Fruit fly (Drosophila melanogaster) whole organism, embryonic: ENCODE measurements around the gene Mfe2.

Source experiments
- CG10366 ChIP-seq: fragments of 200-800 bp; sonication (Bioruptor generic); IDR thresholded peaks from 2 replicates; pipeline ENCODE4 v1.3.6; 2022; ENCODE audit warnings: missing biosample characterization, missing genetic modification characterization
- CG11504 ChIP-seq: fragments of 200-800 bp; sonication (Bioruptor generic); optimal IDR thresholded peaks from 3 replicates; lab custom pipeline; 2019; ENCODE audit warnings: missing biosample characterization, mild to moderate bottlenecking, missing genetic modification characterization, moderate library complexity
- CG11723 ChIP-seq: fragments of 200-800 bp; sonication (Bioruptor generic); optimal IDR thresholded peaks from 2 replicates; lab custom pipeline; 2017; ENCODE audit warnings: missing biosample characterization, mild to moderate bottlenecking, missing genetic modification characterization
- CG14965 ChIP-seq: fragments of 200-800 bp; sonication (Bioruptor generic); optimal IDR thresholded peaks from 2 replicates; lab custom pipeline; 2016; ENCODE audit warnings: missing biosample characterization, missing genetic modification characterization, borderline replicate concordance
- CG15269 ChIP-seq: fragments of 200-800 bp; sonication (Bioruptor generic); optimal IDR thresholded peaks from 2 replicates; lab custom pipeline; 2018; ENCODE audit warnings: missing biosample characterization, mild to moderate bottlenecking, missing genetic modification characterization, moderate library complexity
- CG31365 ChIP-seq: fragments of 200-800 bp; sonication (Bioruptor generic); optimal IDR thresholded peaks from 2 replicates; lab custom pipeline; 2018; ENCODE audit warnings: missing biosample characterization, mild to moderate bottlenecking, missing genetic modification characterization
- CG3163 ChIP-seq: fragments of 200-800 bp; sonication (Bioruptor generic); optimal IDR thresholded peaks from 3 replicates; lab custom pipeline; 2016; ENCODE audit warnings: missing biosample characterization, missing genetic modification characterization
- CG32767 ChIP-seq: fragments of 200-800 bp; sonication (Bioruptor generic); IDR thresholded peaks from 2 replicates; pipeline ENCODE4 v1.3.6; 2022; ENCODE audit warnings: missing biosample characterization, missing genetic modification characterization
- CG4424 ChIP-seq: fragments of 200-800 bp; sonication (Bioruptor generic); optimal IDR thresholded peaks from 3 replicates; lab custom pipeline; 2016; ENCODE audit warnings: missing biosample characterization, missing genetic modification characterization
- CG6254 ChIP-seq: fragments of 200-800 bp; sonication (Bioruptor generic); optimal IDR thresholded peaks from 3 replicates; lab custom pipeline; 2017; ENCODE audit warnings: mild to moderate bottlenecking, missing biosample characterization, missing genetic modification reagents, missing genetic modification characterization
- CG6765 ChIP-seq: fragments of 200-800 bp; sonication (Bioruptor generic); optimal IDR thresholded peaks from 3 replicates; lab custom pipeline; 2017; ENCODE audit warnings: missing biosample characterization, mild to moderate bottlenecking, missing genetic modification characterization
- CG7839 ChIP-seq: fragments of 200-800 bp; sonication (Bioruptor generic); optimal IDR thresholded peaks from 3 replicates; lab custom pipeline; 2018; ENCODE audit warnings: missing biosample characterization, mild to moderate bottlenecking, missing genetic modification characterization, moderate library complexity
- CG9215 ChIP-seq: fragments of 200-800 bp; sonication (Bioruptor generic); IDR thresholded peaks from 2 replicates; pipeline ENCODE4 v1.3.6; 2022; ENCODE audit warnings: missing biosample characterization, missing genetic modification characterization
- CG9932 ChIP-seq: fragments of 200-800 bp; sonication (Bioruptor generic); IDR thresholded peaks from 2 replicates; pipeline ENCODE4 v1.3.6; 2022; ENCODE audit warnings: missing biosample characterization, missing genetic modification characterization
- Deaf1 ChIP-seq: fragments of 200-800 bp; optimal IDR thresholded peaks from 3 replicates; lab custom pipeline; 2019; ENCODE audit warnings: missing biosample characterization, mild to moderate bottlenecking, missing genetic modification characterization, moderate library complexity
- Dip2 ChIP-seq: fragments of 200-800 bp; sonication (Bioruptor generic); IDR thresholded peaks from 2 replicates; pipeline ENCODE4 v1.3.6; 2022; ENCODE audit warnings: missing biosample characterization, missing genetic modification characterization
- Dll ChIP-seq: fragments of 200-800 bp; sonication (Bioruptor generic); IDR thresholded peaks from 4 replicates; pipeline ENCODE4 v1.3.6; 2022; ENCODE audit warnings: missing biosample characterization, missing genetic modification characterization; ENCODE audit not compliant: partially characterized antibody
- Eip74EF ChIP-seq, 2 experiments: fragments of 200-800 bp in 1 of 2; fragments of >200 bp in 1 of 2; sonication (Bioruptor generic) in 1 of 2; optimal IDR thresholded peaks; 2 replicates each; lab custom pipeline; 2017 to 2019; ENCODE audit warnings: missing biosample characterization in 2 of 2, missing genetic modification characterization in 2 of 2, mild to moderate bottlenecking in 1 of 2, moderate library complexity in 1 of 2
- Hmr ChIP-seq: fragments of 200-800 bp; sonication (Bioruptor generic); optimal IDR thresholded peaks from 3 replicates; lab custom pipeline; 2017; ENCODE audit warnings: mild to moderate bottlenecking, missing biosample characterization, missing genetic modification reagents, missing genetic modification characterization
- MBD-R2 ChIP-seq: fragments of 200-800 bp; sonication (Bioruptor generic); IDR thresholded peaks from 2 replicates; pipeline ENCODE4 v1.3.6; 2022; ENCODE audit warnings: missing biosample characterization, missing genetic modification characterization
- MTF-1 ChIP-seq: fragments of 200-800 bp; sonication (Bioruptor generic); optimal IDR thresholded peaks from 2 replicates; lab custom pipeline; 2018; ENCODE audit warnings: missing biosample characterization, mild to moderate bottlenecking, missing genetic modification characterization, borderline replicate concordance
- Nf-YC ChIP-seq: fragments of 200-800 bp; optimal IDR thresholded peaks from 3 replicates; lab custom pipeline; 2019; ENCODE audit warnings: missing biosample characterization, mild to moderate bottlenecking, missing genetic modification characterization, moderate library complexity
- Oaz ChIP-seq: fragments of 200-800 bp; sonication (Bioruptor generic); IDR thresholded peaks from 2 replicates; pipeline ENCODE4 v1.3.6; 2022; ENCODE audit warnings: missing biosample characterization, missing genetic modification characterization
- Six4 ChIP-seq: fragments of 200-800 bp; sonication (Bioruptor generic); optimal IDR thresholded peaks from 2 replicates; lab custom pipeline; 2016; ENCODE audit warnings: missing biosample characterization, missing genetic modification characterization
- Taf1 ChIP-seq: fragments of 200-800 bp; sonication (Bioruptor generic); IDR thresholded peaks from 2 replicates; pipeline ENCODE4 v1.3.6; 2022; ENCODE audit warnings: missing biosample characterization, missing genetic modification characterization
- abd-A ChIP-seq: fragments of 200-800 bp; sonication (Bioruptor generic); optimal IDR thresholded peaks from 3 replicates; lab custom pipeline; 2019; ENCODE audit warnings: missing biosample characterization, mild to moderate bottlenecking, missing genetic modification characterization, moderate library complexity
- ac ChIP-seq: fragments of 200-800 bp; sonication (Bioruptor generic); optimal IDR thresholded peaks from 3 replicates; lab custom pipeline; 2017; ENCODE audit warnings: missing biosample characterization, mild to moderate bottlenecking, missing genetic modification characterization
- al ChIP-seq: fragments of 200-800 bp; sonication (Bioruptor generic); IDR thresholded peaks from 2 replicates; pipeline ENCODE4 v1.3.6; 2022; ENCODE audit warnings: missing biosample characterization, missing genetic modification characterization
- amos ChIP-seq: fragments of 200-800 bp; sonication (Bioruptor generic); IDR thresholded peaks from 2 replicates; pipeline ENCODE4 v1.3.6; 2022; ENCODE audit warnings: missing biosample characterization, missing genetic modification characterization; ENCODE audit not compliant: partially characterized antibody
- aop ChIP-seq: fragments of 200-800 bp; sonication (Bioruptor generic); IDR thresholded peaks from 2 replicates; pipeline ENCODE4 v1.3.6; 2022; ENCODE audit warnings: missing biosample characterization, missing genetic modification characterization
- ase ChIP-seq: fragments of 200-800 bp; sonication (Bioruptor generic); IDR thresholded peaks from 3 replicates; pipeline ENCODE4 v1.3.6; 2022; ENCODE audit warnings: missing biosample characterization, missing genetic modification characterization
- ash1 ChIP-seq: fragments of 200-800 bp; sonication (Bioruptor generic); optimal IDR thresholded peaks from 2 replicates; lab custom pipeline; 2018; ENCODE audit warnings: missing biosample characterization, mild to moderate bottlenecking, missing genetic modification characterization
- ato ChIP-seq: fragments of 200-800 bp; sonication (Bioruptor generic); IDR thresholded peaks from 2 replicates; pipeline ENCODE4 v1.3.6; 2022; ENCODE audit warnings: missing biosample characterization, missing genetic modification characterization; ENCODE audit not compliant: partially characterized antibody
- chinmo ChIP-seq: fragments of 200-800 bp; sonication (Bioruptor generic); IDR thresholded peaks from 4 replicates; pipeline ENCODE4 v1.3.6; 2022; ENCODE audit warnings: missing biosample characterization, missing genetic modification characterization; ENCODE audit not compliant: partially characterized antibody
- gfzf ChIP-seq: fragments of 200-800 bp; sonication (Bioruptor generic); optimal IDR thresholded peaks from 2 replicates; lab custom pipeline; 2016; ENCODE audit warnings: missing biosample characterization, mild to moderate bottlenecking, missing genetic modification characterization, moderate library complexity
- grau ChIP-seq: fragments of 200-800 bp; optimal IDR thresholded peaks from 3 replicates; lab custom pipeline; 2019; ENCODE audit warnings: missing biosample characterization, mild to moderate bottlenecking, missing genetic modification characterization, moderate library complexity
- nau ChIP-seq: fragments of 200-800 bp; sonication (Bioruptor generic); optimal IDR thresholded peaks from 3 replicates; lab custom pipeline; 2017; ENCODE audit warnings: missing biosample characterization, mild to moderate bottlenecking, missing genetic modification characterization, missing genetic modification reagents
- otp ChIP-seq: fragments of 200-800 bp; sonication (Bioruptor generic); IDR thresholded peaks from 3 replicates; pipeline ENCODE4, ENCODE4 v1.3.6; 2022; ENCODE audit warnings: missing biosample characterization, missing genetic modification characterization
- pfk ChIP-seq: fragments of 200-800 bp; sonication (Bioruptor generic); optimal IDR thresholded peaks from 2 replicates; lab custom pipeline; 2018; ENCODE audit warnings: missing biosample characterization, mild to moderate bottlenecking, missing genetic modification characterization, moderate library complexity
- pho ChIP-seq: fragments of 200-800 bp; sonication (Bioruptor generic); optimal IDR thresholded peaks from 2 replicates; lab custom pipeline; 2016; ENCODE audit warnings: missing biosample characterization, missing genetic modification characterization
- phol ChIP-seq: fragments of 200-800 bp; sonication (Bioruptor generic); optimal IDR thresholded peaks from 3 replicates; lab custom pipeline; 2018; ENCODE audit warnings: missing biosample characterization, mild to moderate bottlenecking, missing genetic modification characterization, moderate library complexity
- pzg ChIP-seq: fragments of 200-800 bp; sonication (Bioruptor generic); optimal IDR thresholded peaks from 3 replicates; lab custom pipeline; 2018; ENCODE audit warnings: missing biosample characterization, mild to moderate bottlenecking, missing genetic modification characterization, moderate library complexity
- ranshi ChIP-seq: fragments of 200-800 bp; sonication (Bioruptor generic); IDR thresholded peaks from 2 replicates; pipeline ENCODE4 v1.3.6; 2022; ENCODE audit warnings: missing biosample characterization, missing genetic modification characterization
- ro ChIP-seq: fragments of 200-800 bp; sonication (Bioruptor generic); IDR thresholded peaks from 2 replicates; pipeline ENCODE4 v1.3.6; 2022; ENCODE audit warnings: missing biosample characterization, missing genetic modification characterization
- seq ChIP-seq: fragments of 200-800 bp; sonication (Bioruptor generic); IDR thresholded peaks from 2 replicates; pipeline ENCODE4 v1.3.6; 2022; ENCODE audit warnings: missing biosample characterization, missing genetic modification characterization
- so ChIP-seq: fragments of 200-800 bp; sonication (Bioruptor generic); IDR thresholded peaks from 3 replicates; pipeline ENCODE4 v1.3.6; 2022; ENCODE audit warnings: missing biosample characterization, missing genetic modification characterization
- toy ChIP-seq: fragments of 200-800 bp; sonication (Bioruptor generic); IDR thresholded peaks from 2 replicates; pipeline ENCODE4 v1.3.6; 2022; ENCODE audit warnings: missing biosample characterization, missing genetic modification characterization
- tup ChIP-seq: fragments of 200-800 bp; sonication (Bioruptor generic); optimal IDR thresholded peaks from 2 replicates; lab custom pipeline; 2016; ENCODE audit warnings: missing biosample characterization, mild to moderate bottlenecking, missing genetic modification characterization, moderate library complexity
- tx ChIP-seq: fragments of 200-800 bp; sonication (Bioruptor generic); optimal IDR thresholded peaks from 2 replicates; lab custom pipeline; 2016; ENCODE audit warnings: missing biosample characterization, missing genetic modification characterization

The Mfe2 gene

dm6 chrX:16279340-16279941 is 8.7 kb downstream of the Mfe2 start (continued):
- TF ChIP-seq al (GFP tag; lab: Robert Waterston, UW): peak; percentile 83
- TF ChIP-seq Dip2 (GFP tag; lab: Robert Waterston, UW): peak; percentile 56; the same call in 1 of the 2 replicates
- TF ChIP-seq CG31365: peak; percentile 10
- TF ChIP-seq Oaz (GFP tag; lab: Robert Waterston, UW): peak; percentile 29; the same call in 1 of the 2 replicates
- TF ChIP-seq pho (GFP tag; lab: Kevin White, UChicago): peak; percentile 55
- peak; percentile 87 for TF ChIP-seq seq (GFP tag; lab: Robert Waterston, UW)
- TF ChIP-seq ac (GFP tag; lab: Kevin White, UChicago): no peak
- no peak for TF ChIP-seq CG6765
- TF ChIP-seq CG9932: peak; percentile 85
- peak; percentile 44 for TF ChIP-seq tup (GFP tag; lab: Kevin White, UChicago)
- TF ChIP-seq CG11723 (GFP tag; lab: Kevin White, UChicago): peak; percentile 40
- TF ChIP-seq CG7839 (tag; lab: Kevin White, UChicago): peak; percentile 88
- peak; percentile 80 for TF ChIP-seq CG15269 (tag; lab: Kevin White, UChicago)
- TF ChIP-seq tx (GFP tag; lab: Kevin White, UChicago): peak; percentile 61
- no peak for TF ChIP-seq ato
- peak in 1 of 2 experiments; percentile 56 for TF ChIP-seq Eip74EF (GFP tag; optimal IDR thresholded peaks at IDR 0.05; lab: Kevin White, UChicago)
- peak; percentile 58 for TF ChIP-seq Six4 (GFP tag; lab: Kevin White, UChicago)
- TF ChIP-seq CG10366 (GFP tag; lab: Robert Waterston, UW): peak; percentile 94
- TF ChIP-seq CG32767 (GFP tag; lab: Robert Waterston, UW): peak; percentile 80; the same call in 1 of the 2 replicates
- TF ChIP-seq CG3163 (GFP tag; lab: Kevin White, UChicago): no peak
- peak; percentile 85 for TF ChIP-seq CG4424 (GFP tag; lab: Kevin White, UChicago)
- peak; percentile 92 for TF ChIP-seq ranshi (GFP tag; lab: Robert Waterston, UW)
- TF ChIP-seq abd-A: no peak
- TF ChIP-seq Deaf1 (tag; lab: Kevin White, UChicago): peak; percentile 43
- TF ChIP-seq Hmr: peak; percentile 60
- peak; percentile 25 for TF ChIP-seq Nf-YC (tag; lab: Kevin White, UChicago)
- TF ChIP-seq CG9215 (GFP tag; lab: Robert Waterston, UW): peak; percentile 89
- peak; percentile 67 for TF ChIP-seq toy (GFP tag; lab: Robert Waterston, UW)
- TF ChIP-seq otp (GFP tag; lab: Robert Waterston, UW): peak; percentile 85
- TF ChIP-seq so (GFP tag; lab: Robert Waterston, UW): peak; percentile 75
- TF ChIP-seq CG6254 (GFP tag; lab: Kevin White, UChicago): peak; percentile 43
- peak; percentile 82 for TF ChIP-seq phol (tag; lab: Kevin White, UChicago)
- no peak for TF ChIP-seq aop (GFP tag; lab: Robert Waterston, UW)
- 0 out of 4 replicates have a peak, but pooled peaks have one; percentile 14 for TF ChIP-seq chinmo
- TF ChIP-seq Dll: no peak
- peak; percentile 87 for TF ChIP-seq ase
- no peak for TF ChIP-seq pfk (GFP tag; lab: Kevin White, UChicago)
- TF ChIP-seq nau: peak; percentile 59
- peak; percentile 89 for TF ChIP-seq CG11504 (tag; lab: Kevin White, UChicago)
- TF ChIP-seq gfzf (GFP tag; lab: Kevin White, UChicago): no peak
- peak; percentile 73 for TF ChIP-seq grau
- TF ChIP-seq CG14965 (GFP tag; lab: Kevin White, UChicago): peak; percentile 19
- TF ChIP-seq MTF-1 (GFP tag; lab: Kevin White, UChicago): peak; percentile 12
- TF ChIP-seq MBD-R2 (GFP tag; lab: Robert Waterston, UW): peak; percentile 68
- peak; percentile 39 for TF ChIP-seq ash1 (GFP tag; lab: Kevin White, UChicago)
- TF ChIP-seq amos (GFP tag; lab: Robert Waterston, UW): peak; percentile 54
- peak; percentile 8 for TF ChIP-seq pzg (GFP tag; lab: Kevin White, UChicago)
- TF ChIP-seq Taf1 (GFP tag; lab: Robert Waterston, UW): peak; percentile 90
- peak; percentile 77 for TF ChIP-seq ro (GFP tag; lab: Robert Waterston, UW)
